Fruit fly (Drosophila melanogaster): ENCODE measurements around the gene CG7860.

The CG7860 gene

dm6 chrX:15616018-15616417 lies 47.2 kb downstream of the CG7860 start:
- TF ChIP-seq Dll (optimal IDR thresholded peaks at IDR 0.05) (no peak), pan (optimal IDR thresholded peaks at IDR 0.05) (no peak), psq (optimal IDR thresholded peaks at IDR 0.05) (no peak), CG8478 (optimal IDR thresholded peaks at IDR 0.05) (no peak), usp (GFP tag; optimal IDR thresholded peaks at IDR 0.05) (no peak), EcR (GFP tag; optimal IDR thresholded peaks at IDR 0.05) (no peak)

DNA sequence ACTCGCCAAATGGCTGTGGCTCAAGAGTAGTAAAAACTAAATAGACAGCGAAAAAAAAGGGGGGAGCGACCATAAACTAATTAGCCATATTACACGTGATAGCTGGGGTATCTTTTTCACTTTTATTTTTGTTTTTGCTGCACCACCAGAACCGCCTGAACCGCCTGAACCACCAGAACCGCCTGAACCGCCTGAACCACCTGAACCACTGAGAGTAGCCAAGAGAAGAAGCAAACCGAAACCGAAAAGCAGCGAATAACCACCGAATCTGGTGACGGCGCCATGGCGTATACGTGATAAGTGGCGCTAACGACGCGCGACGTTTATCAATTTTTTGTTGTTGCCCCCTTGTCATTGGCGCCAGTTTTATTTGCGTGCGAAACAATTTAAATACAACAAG lies 47.7 kb downstream of the CG7860 start:
- no peak for TF ChIP-seq pan (optimal IDR thresholded peaks at IDR 0.05)
- TF ChIP-seq CG8478 (optimal IDR thresholded peaks at IDR 0.05) = no peak
- TF ChIP-seq Dll (optimal IDR thresholded peaks at IDR 0.05) = no peak
- TF ChIP-seq psq (optimal IDR thresholded peaks at IDR 0.05) = no peak
- no peak for TF ChIP-seq EcR (GFP tag; optimal IDR thresholded peaks at IDR 0.05)
- TF ChIP-seq usp (GFP tag; optimal IDR thresholded peaks at IDR 0.05) = no peak

- TF ChIP-seq CG8478 (optimal IDR thresholded peaks at IDR 0.05) (no peak), Dll (optimal IDR thresholded peaks at IDR 0.05) (no peak), pan (optimal IDR thresholded peaks at IDR 0.05) (no peak), EcR (GFP tag; optimal IDR thresholded peaks at IDR 0.05) (no peak), usp (GFP tag; optimal IDR thresholded peaks at IDR 0.05) (no peak), psq (optimal IDR thresholded peaks at IDR 0.05) (no peak)
Observed at dm6 chrX:15617916-15618315, 49.1 kb downstream of the CG7860 start.

DNA sequence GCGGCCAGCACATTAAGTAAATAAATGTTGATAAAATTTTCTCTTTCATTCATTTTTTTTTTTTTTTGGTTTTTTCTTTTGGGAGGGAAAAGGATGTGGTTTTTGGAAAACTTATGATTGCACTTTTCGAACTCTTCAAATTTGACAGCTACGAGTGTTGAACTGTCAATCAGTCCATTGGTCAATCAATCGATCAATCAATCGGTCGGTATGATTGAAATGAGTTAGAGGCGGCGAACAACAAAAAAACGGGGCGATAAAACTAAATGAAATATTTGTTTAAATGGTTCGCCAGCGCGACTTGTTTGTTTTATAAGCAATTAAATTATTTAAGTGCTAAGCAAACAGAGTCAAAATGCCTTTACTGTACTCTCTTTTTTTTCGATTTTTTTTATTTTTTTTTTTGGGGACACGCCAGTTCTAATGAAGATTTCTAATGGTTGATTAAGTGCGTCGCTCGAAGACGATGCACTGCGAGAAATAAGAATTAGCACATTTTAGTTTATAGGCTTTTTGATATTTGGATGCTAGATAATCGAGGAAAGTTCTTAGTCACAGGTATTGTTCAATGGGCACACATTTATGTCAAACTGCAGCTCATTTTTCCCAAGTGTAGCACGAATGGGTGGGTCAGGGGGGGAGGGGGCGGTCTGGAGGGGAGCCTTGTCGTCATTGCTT lies 50.3 kb downstream of the CG7860 start:
- TF ChIP-seq CG8478 (optimal IDR thresholded peaks at IDR 0.05) = no peak
- TF ChIP-seq psq (optimal IDR thresholded peaks at IDR 0.05) = no peak
- no peak for TF ChIP-seq Dll (optimal IDR thresholded peaks at IDR 0.05)
- no peak for TF ChIP-seq pan (optimal IDR thresholded peaks at IDR 0.05)
- TF ChIP-seq usp (GFP tag; optimal IDR thresholded peaks at IDR 0.05) = no peak
- no peak for TF ChIP-seq EcR (GFP tag; optimal IDR thresholded peaks at IDR 0.05)

DNA sequence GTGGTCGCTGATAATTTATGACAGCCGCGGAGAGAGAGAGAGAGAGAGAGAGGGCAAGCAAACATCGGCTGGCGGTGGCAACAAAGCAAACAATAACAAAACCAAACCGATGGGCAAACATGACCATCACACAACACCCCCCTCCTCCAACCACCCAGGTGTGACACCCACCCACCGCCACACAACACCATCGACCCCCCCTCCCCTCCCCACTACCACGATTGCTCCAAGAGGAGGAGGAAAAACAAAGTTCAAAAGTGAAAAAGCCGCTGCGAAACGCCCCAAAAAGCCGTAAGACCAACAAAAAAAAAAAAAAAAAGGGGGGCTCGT lies 50.8 kb downstream of the CG7860 start:
- no peak for TF ChIP-seq pan (optimal IDR thresholded peaks at IDR 0.05)
- TF ChIP-seq usp (GFP tag; optimal IDR thresholded peaks at IDR 0.05) = no peak
- TF ChIP-seq EcR (GFP tag; optimal IDR thresholded peaks at IDR 0.05) = no peak
- TF ChIP-seq psq (optimal IDR thresholded peaks at IDR 0.05) = no peak
- no peak for TF ChIP-seq CG8478 (optimal IDR thresholded peaks at IDR 0.05)
- TF ChIP-seq Dll (optimal IDR thresholded peaks at IDR 0.05) = no peak

Measured in whole organism.